Worm (Caenorhabditis elegans): Measurements from ENCODE around the gene clec-151.
A peak's percentile ranks its signal among the peaks of the same experiment; 100 is the strongest.

Gene clec-151

DNA sequence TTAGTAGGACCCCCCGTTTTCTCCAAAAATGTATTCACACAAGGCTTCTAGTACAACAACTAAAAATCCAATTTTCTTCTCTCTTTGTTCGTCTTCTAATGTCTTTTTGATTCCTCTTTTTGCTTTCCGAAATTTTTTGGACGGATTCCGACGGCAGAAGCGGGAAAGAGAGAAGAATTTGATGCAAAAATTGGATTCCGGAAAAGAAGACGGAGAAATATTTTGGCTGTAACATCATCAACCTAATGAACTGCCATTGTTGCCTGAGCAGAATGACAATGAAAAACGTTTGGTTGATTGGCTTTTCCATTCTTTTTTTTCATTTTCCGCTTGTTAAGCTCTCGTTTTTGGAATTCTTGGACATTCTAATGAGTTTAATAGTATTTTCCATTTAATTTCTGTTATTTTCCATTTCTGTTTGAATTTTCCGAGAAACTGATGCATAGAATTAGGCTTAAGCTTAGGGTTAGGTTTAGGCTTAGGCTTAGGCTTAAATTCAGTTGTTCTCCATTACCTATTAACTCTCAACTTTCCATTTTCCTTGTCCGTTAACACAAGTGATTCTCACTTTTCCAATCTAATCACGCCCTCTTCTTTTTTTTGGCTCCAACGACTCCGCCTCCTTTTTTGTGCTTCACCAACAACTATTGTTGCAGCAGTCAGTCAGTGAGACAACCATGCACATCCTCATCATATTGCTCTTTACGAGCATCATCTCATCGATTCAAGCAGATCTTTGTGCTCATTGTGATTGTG is 5.7 kb upstream of the clec-151 start, which contains the start of gene lron-5:
Gene lron-5, plus strand, starts transcription at position 655 of the 756 bp plus-strand sequence.
- TF ChIP-seq ZK546.5 (tag; optimal IDR thresholded peaks at IDR 0.05) (no peak), mab-5 (tag; optimal IDR thresholded peaks at IDR 0.05) (no peak), elt-1 (tag; optimal IDR thresholded peaks at IDR 0.05) (no peak), ztf-1 (GFP tag; conservative IDR thresholded peaks at IDR 0.05) (no peak), lin-11 (tag; optimal IDR thresholded peaks at IDR 0.05) (no peak), unc-39 (tag; optimal IDR thresholded peaks at IDR 0.05) (no peak), dmd-4 (tag; optimal IDR thresholded peaks at IDR 0.05) (no peak), skn-1 (tag; optimal IDR thresholded peaks at IDR 0.05) (no peak), mbf-1 (tag; optimal IDR thresholded peaks at IDR 0.05) (no peak), aly-2 (tag; optimal IDR thresholded peaks at IDR 0.05) (no peak)

- TF ChIP-seq lin-39 (tag; optimal IDR thresholded peaks at IDR 0.05), result no peak
Measured at ce11 chrIII:4626148-4626922, 1.9 kb upstream of the clec-151 start.

DNA sequence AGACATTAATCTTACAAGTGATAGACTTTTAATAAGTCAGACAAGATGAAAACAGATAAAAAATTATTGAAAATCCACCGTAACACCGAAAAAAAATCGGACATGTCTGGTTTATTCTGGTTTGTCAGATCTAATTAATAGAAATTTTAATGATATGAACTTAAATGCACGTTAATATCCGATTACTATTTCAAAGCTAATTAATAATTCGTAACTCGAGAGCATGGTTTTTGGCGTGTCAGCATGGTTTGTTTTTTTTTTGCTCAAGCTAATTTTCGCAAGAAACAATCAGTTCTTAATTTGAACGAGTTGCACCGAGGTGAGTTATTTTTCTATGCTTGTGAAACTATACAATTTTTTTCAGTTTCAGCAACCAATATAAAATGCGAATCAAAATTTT is 6.7 kb downstream of the clec-151 start, which contains the start of gene clec-153:
Gene clec-153, plus strand, starts transcription at position 301 of the 400 bp plus-strand sequence.
- no peak for TF ChIP-seq ztf-4 (tag; optimal IDR thresholded peaks at IDR 0.05)
- no peak for TF ChIP-seq C34F6.9 (tag; optimal IDR thresholded peaks at IDR 0.05)
- TF ChIP-seq ZK546.5 (tag; optimal IDR thresholded peaks at IDR 0.05), result no peak
- no peak for TF ChIP-seq elt-1 (tag; optimal IDR thresholded peaks at IDR 0.05)
- TF ChIP-seq crh-2 (tag; optimal IDR thresholded peaks at IDR 0.05), result no peak
- TF ChIP-seq fos-1 (tag; optimal IDR thresholded peaks at IDR 0.05), result no peak
- no peak for TF ChIP-seq nhr-21 (tag; optimal IDR thresholded peaks at IDR 0.05)

ce11 chrIII:4643262-4643661 is 15.0 kb downstream of the clec-151 start, which contains the start of gene pfas-1:
TSS of gene pfas-1 (minus strand) at chrIII:4643310.
- peak; percentile 77 for TF ChIP-seq fos-1 (tag; optimal IDR thresholded peaks at IDR 0.05)
- no peak for TF ChIP-seq ceh-82 (tag; optimal IDR thresholded peaks at IDR 0.05)

DNA sequence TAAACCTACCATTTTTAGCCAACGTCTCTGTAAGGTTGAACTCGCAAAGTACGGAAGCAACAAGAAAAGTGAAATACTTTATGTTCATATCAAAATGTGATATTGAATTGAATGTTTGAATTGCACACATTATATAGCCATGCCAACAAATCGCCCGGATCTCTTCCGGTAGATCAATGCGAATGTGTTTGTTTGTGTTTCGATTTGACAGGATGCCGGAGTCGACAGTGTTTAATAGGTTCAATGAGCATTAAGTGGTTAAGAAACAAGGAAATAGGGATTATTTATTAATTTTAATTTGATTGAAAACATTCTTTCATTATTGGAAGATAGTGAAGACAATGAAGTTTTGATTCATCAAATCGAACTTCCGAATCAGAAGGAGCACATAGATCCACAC is 18.0 kb downstream of the clec-151 start, which contains the start of gene pqn-29:
Gene pqn-29, minus strand, starts transcription at position 101 of the 400 bp plus-strand sequence.
- TF ChIP-seq ceh-16 (tag; optimal IDR thresholded peaks at IDR 0.05) (no peak), unc-62 (GFP tag; optimal IDR thresholded peaks at IDR 0.05) (no peak), nhr-77 (tag; optimal IDR thresholded peaks at IDR 0.05) (no peak), C34F6.9 (tag; optimal IDR thresholded peaks at IDR 0.05) (no peak), sma-9 (GFP tag; optimal IDR thresholded peaks at IDR 0.05) (no peak), sma-9 (tag; optimal IDR thresholded peaks at IDR 0.05) (no peak), crh-2 (tag; optimal IDR thresholded peaks at IDR 0.05) (no peak), peb-1 (tag; optimal IDR thresholded peaks at IDR 0.05) (no peak)

DNA sequence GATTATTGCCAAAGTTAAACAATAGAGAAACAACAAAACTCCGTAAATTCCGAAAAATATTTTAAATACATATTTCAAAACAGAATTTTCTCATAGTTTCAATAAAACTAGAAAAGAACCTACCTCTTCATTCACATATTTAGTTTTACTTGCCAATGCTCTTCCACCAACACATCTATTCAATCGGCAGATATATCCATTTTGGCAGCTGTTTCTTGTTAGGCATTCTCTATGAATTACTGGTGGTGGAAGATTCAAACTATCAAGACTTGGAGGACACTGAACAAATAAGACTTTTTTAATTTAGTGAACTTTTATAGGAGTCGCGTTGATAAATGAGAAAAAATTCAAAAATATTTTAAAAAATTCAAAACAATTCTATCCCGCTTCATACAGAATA is 19.1 kb downstream of the clec-151 start:
- TF ChIP-seq nhr-23 (tag; optimal IDR thresholded peaks at IDR 0.05) (no peak), lin-11 (tag; optimal IDR thresholded peaks at IDR 0.05) (no peak), elt-3 (tag; optimal IDR thresholded peaks at IDR 0.05) (no peak), R02D3.7 (tag; optimal IDR thresholded peaks at IDR 0.05) (no peak), mbf-1 (tag; optimal IDR thresholded peaks at IDR 0.05) (no peak), gmeb-1 (tag; optimal IDR thresholded peaks at IDR 0.05) (no peak), dmd-4 (tag; optimal IDR thresholded peaks at IDR 0.05) (no peak), sma-3 (GFP tag; optimal IDR thresholded peaks at IDR 0.05) (no peak), egl-27 (tag; optimal IDR thresholded peaks at IDR 0.05) (no peak), unc-39 (tag; optimal IDR thresholded peaks at IDR 0.05) (no peak), mdl-1 (tag; optimal IDR thresholded peaks at IDR 0.05) (no peak)

Data from whole organism, L2 larva.